Worm (Caenorhabditis elegans) whole organism, mixed stage, embryonic: ENCODE results near the gene T12G3.11.

Experiments used
- elt-3 ChIP-seq: fragments of 150-350 bp; optimal IDR thresholded peaks from 2 replicates; lab custom pipeline; 2014; ENCODE audit warnings: missing biosample characterization, missing genetic modification characterization
- lin-13 ChIP-seq: fragments of 150-350 bp; optimal IDR thresholded peaks from 2 replicates; lab custom pipeline; 2014; ENCODE audit warnings: missing biosample characterization, missing genetic modification characterization
- nhr-237 ChIP-seq: fragments of 150-350 bp; optimal IDR thresholded peaks from 2 replicates; lab custom pipeline; 2014; ENCODE audit warnings: missing biosample characterization, missing genetic modification characterization
- nhr-28 ChIP-seq: fragments of 150-350 bp; optimal IDR thresholded peaks from 2 replicates; lab custom pipeline; 2014; ENCODE audit warnings: missing biosample characterization, missing genetic modification characterization
- pha-4 ChIP-seq: fragments of 150-350 bp; optimal IDR thresholded peaks from 2 replicates; lab custom pipeline; 2018; ENCODE audit warnings: missing biosample characterization, missing genetic modification reagents, missing genetic modification characterization
- unc-39 ChIP-seq: fragments of 150-350 bp; optimal IDR thresholded peaks from 2 replicates; lab custom pipeline; 2014; ENCODE audit warnings: missing biosample characterization, missing genetic modification characterization
- ztf-11 ChIP-seq: fragments of 150-350 bp; optimal IDR thresholded peaks from 2 replicates; lab custom pipeline; 2014; ENCODE audit warnings: missing biosample characterization, missing genetic modification characterization

- no peak for TF ChIP-seq lin-13
- TF ChIP-seq pha-4 (tag; lab: Kevin White, UChicago): no peak
- no peak for TF ChIP-seq nhr-237 (tag; lab: Kevin White, UChicago)
- TF ChIP-seq nhr-28 (tag; lab: Kevin White, UChicago): no peak
- no peak for TF ChIP-seq unc-39 (tag; lab: Kevin White, UChicago)
- TF ChIP-seq ztf-11: no peak
- TF ChIP-seq elt-3 (tag; lab: Kevin White, UChicago): no peak
Measured at ce11 chrIV:12034776-12035175, 5.2 kb upstream of the T12G3.11 start.
